Fruit fly (Drosophila melanogaster): Measurements from ENCODE around the gene CG16711.

- no peak for TF ChIP-seq EcR (GFP tag; optimal IDR thresholded peaks at IDR 0.05)
- TF ChIP-seq pan (optimal IDR thresholded peaks at IDR 0.05) = no peak
- TF ChIP-seq psq (optimal IDR thresholded peaks at IDR 0.05) = no peak
These were observed 29.8 kb upstream of the CG16711 start for dm6 chr3L:9674300-9674699.

Data from whole organism.